Fruit fly (Drosophila melanogaster) whole organism, embryonic: ENCODE data around the gene Art8.

Experiments
- CG1602 ChIP-seq: fragments of 200-800 bp; sonication (Bioruptor generic); optimal IDR thresholded peaks from 3 replicates; lab custom pipeline; 2016; ENCODE audit warnings: missing biosample characterization, missing genetic modification characterization
- HLH3B ChIP-seq: fragments of 200-800 bp; sonication (Bioruptor generic); IDR thresholded peaks from 2 replicates; pipeline ENCODE4 v1.3.6; 2022; ENCODE audit warnings: missing biosample characterization, missing genetic modification characterization
- Mad ChIP-seq: fragments of 200-800 bp; sonication (Bioruptor generic); optimal IDR thresholded peaks from 2 replicates; lab custom pipeline; 2016; ENCODE audit warnings: missing biosample characterization, missing genetic modification characterization
- az2 ChIP-seq: fragments of 200-800 bp; sonication (Bioruptor generic); optimal IDR thresholded peaks from 3 replicates; lab custom pipeline; 2016; ENCODE audit warnings: missing biosample characterization, missing genetic modification characterization
- cad ChIP-seq: fragments of >200 bp; optimal IDR thresholded peaks from 2 replicates; lab custom pipeline; 2017; ENCODE audit warnings: missing biosample characterization, missing genetic modification characterization
- luna ChIP-seq: fragments of 200-800 bp; sonication (Bioruptor generic); optimal IDR thresholded peaks from 2 replicates; lab custom pipeline; 2016; ENCODE audit warnings: missing biosample characterization, missing genetic modification characterization
- odd ChIP-seq: fragments of 200-800 bp; sonication (Bioruptor generic); optimal IDR thresholded peaks from 2 replicates; lab custom pipeline; 2017; ENCODE audit warnings: missing biosample characterization, mild to moderate bottlenecking, missing genetic modification characterization

- TF ChIP-seq luna (GFP tag; lab: Kevin White, UChicago) = no peak
- no peak for TF ChIP-seq HLH3B (GFP tag; lab: Robert Waterston, UW)
- TF ChIP-seq az2 = no peak
- TF ChIP-seq cad (GFP tag; lab: Kevin White, UChicago) = no peak
- TF ChIP-seq Mad = no peak
- TF ChIP-seq CG1602 (GFP tag; lab: Kevin White, UChicago) = no peak
- TF ChIP-seq odd (GFP tag; lab: Kevin White, UChicago) = no peak
Observed at dm6 chr2L:11038918-11039317, 28.0 kb upstream of the Art8 start.
